Worm (Caenorhabditis elegans) whole organism, L1 larva: ENCODE results near the gene Y19D10B.8.
"Not testable (repeated sequence)": the region's sequence is repeated elsewhere in the genome, so short reads cannot be mapped to it uniquely, and the experiment has no call there.

Source experiments
- fkh-10 ChIP-seq: sonication (generic microtip); optimal IDR thresholded peaks from 2 replicates; lab custom pipeline; 2017; ENCODE audit warnings: missing biosample characterization, missing genetic modification reagents, missing genetic modification characterization
- lin-13 ChIP-seq: fragments of 150-350 bp; optimal IDR thresholded peaks from 2 replicates; lab custom pipeline; 2014; ENCODE audit warnings: missing biosample characterization, missing genetic modification reagents, missing genetic modification characterization
- lin-15B ChIP-seq: fragments of 150-350 bp; sonication (generic microtip); optimal IDR thresholded peaks from 3 replicates; lab custom pipeline; 2014; ENCODE audit warnings: missing biosample characterization, missing genetic modification characterization
- nhr-11 ChIP-seq: fragments of 150-350 bp; optimal IDR thresholded peaks from 2 replicates; lab custom pipeline; 2014; ENCODE audit warnings: missing biosample characterization, missing genetic modification characterization
- unc-98 ChIP-seq: fragments of 200-800 bp; sonication (Bioruptor generic); IDR thresholded peaks from 2 replicates; pipeline ENCODE4 v1.3.6; 2022; ENCODE audit warnings: missing genetic modification characterization, missing compliant biosample characterization
- zag-1 ChIP-seq: fragments of 150-350 bp; optimal IDR thresholded peaks from 2 replicates; lab custom pipeline; 2014; ENCODE audit warnings: missing biosample characterization, missing genetic modification characterization
- ztf-4 ChIP-seq: fragments of 150-350 bp; optimal IDR thresholded peaks from 2 replicates; lab custom pipeline; 2014; ENCODE audit warnings: missing biosample characterization, missing genetic modification characterization

DNA sequence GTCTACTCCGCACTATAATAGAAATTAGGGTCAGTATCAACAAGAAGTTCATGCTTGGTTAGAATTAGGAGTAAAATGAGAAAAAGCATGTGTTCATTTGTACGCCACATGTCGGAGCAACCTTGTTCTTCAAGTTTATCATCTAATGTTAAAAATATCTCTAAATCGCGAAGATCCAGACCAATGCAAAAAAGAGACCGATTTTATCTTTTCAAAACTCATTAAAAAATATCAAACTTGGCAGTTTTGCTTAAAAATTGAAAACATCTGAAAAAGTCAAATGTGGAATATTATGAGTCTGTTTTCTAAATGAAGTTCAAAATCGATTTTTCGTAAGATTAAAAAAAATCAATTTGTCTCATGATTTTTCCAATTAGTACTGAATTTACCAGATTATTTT, 20.2 kb upstream of the Y19D10B.8 start, which contains the start of gene Y19D10B.6:
- not testable (repeated sequence) for TF ChIP-seq zag-1; nhr-11 (tag; lab: Kevin White, UChicago); ztf-4 (tag; lab: Kevin White, UChicago); fkh-10 (GFP tag; lab: Kevin White, UChicago); unc-98 (GFP tag; lab: Robert Waterston, UW); lin-15B (tag; lab: Kevin White, UChicago); lin-13 (GFP tag; lab: Kevin White, UChicago)
